Worm (Caenorhabditis elegans) whole organism, midembryonic: Measurements from ENCODE around the gene gss-1.

Experiments used
- T22C8.4 ChIP-seq: fragments of 200-800 bp; sonication (Bioruptor generic); IDR thresholded peaks from 2 replicates; pipeline ENCODE4 v1.3.6; 2022; ENCODE audit warnings: missing genetic modification characterization, missing compliant biosample characterization
- cog-1 ChIP-seq: sonication (generic microtip); optimal IDR thresholded peaks from 2 replicates; lab custom pipeline; 2016; ENCODE audit warnings: missing genetic modification characterization, missing compliant biosample characterization
- med-1 ChIP-seq: sonication (generic microtip); optimal IDR thresholded peaks from 2 replicates; lab custom pipeline; 2017; ENCODE audit warnings: missing genetic modification characterization, mild to moderate bottlenecking, missing compliant biosample characterization, antibody characterized with exemption, missing genetic modification reagents; ENCODE audit not compliant: insufficient read depth

ce11 chrII:9418843-9419532, 2.8 kb upstream of the gss-1 start:
- TF ChIP-seq med-1 (GFP tag; lab: Kevin White, UChicago) = no peak
- TF ChIP-seq T22C8.4 (GFP tag; lab: Robert Waterston, UW) = no peak
- no peak for TF ChIP-seq cog-1 (tag; lab: Kevin White, UChicago)
